Worm (Caenorhabditis elegans) whole organism, mixed stage, embryonic: Measurements from ENCODE around the gene ZK899.7.

ENCODE experiments used
- M03D4.4 ChIP-seq: sonication (generic microtip); optimal IDR thresholded peaks from 2 replicates; lab custom pipeline; 2017; ENCODE audit warnings: mild to moderate bottlenecking, missing genetic modification characterization, missing compliant biosample characterization
- blmp-1 ChIP-seq: fragments of 150-350 bp; optimal IDR thresholded peaks from 2 replicates; lab custom pipeline; 2014; ENCODE audit warnings: missing biosample characterization, missing genetic modification characterization
- ceh-39 ChIP-seq: fragments of 150-350 bp; optimal IDR thresholded peaks from 2 replicates; lab custom pipeline; 2014; ENCODE audit warnings: missing biosample characterization, missing genetic modification characterization
- ceh-83 ChIP-seq: fragments of 200-800 bp; sonication (Bioruptor generic); optimal IDR thresholded peaks from 2 replicates; lab custom pipeline; 2018; ENCODE audit warnings: mild to moderate bottlenecking, missing genetic modification characterization, missing compliant biosample characterization
- ces-1 ChIP-seq: fragments of 150-350 bp; optimal IDR thresholded peaks from 2 replicates; lab custom pipeline; 2014; ENCODE audit warnings: missing biosample characterization, missing genetic modification reagents, missing genetic modification characterization
- cnd-1 ChIP-seq: fragments of 200-800 bp; sonication (Bioruptor generic); optimal IDR thresholded peaks from 2 replicates; lab custom pipeline; 2018; ENCODE audit warnings: mild to moderate bottlenecking, missing genetic modification characterization, missing compliant biosample characterization
- drap-1 ChIP-seq: fragments of 200-800 bp; sonication (Bioruptor generic); optimal IDR thresholded peaks from 3 replicates; lab custom pipeline; 2018; ENCODE audit warnings: mild to moderate bottlenecking, missing genetic modification characterization, missing compliant biosample characterization
- elt-1 ChIP-seq: sonication (generic microtip); optimal IDR thresholded peaks from 2 replicates; lab custom pipeline; 2017; ENCODE audit warnings: missing genetic modification characterization, mild to moderate bottlenecking, missing compliant biosample characterization, antibody characterized with exemption, moderate library complexity, borderline replicate concordance; ENCODE audit not compliant: insufficient read depth
- elt-3 ChIP-seq: fragments of 150-350 bp; optimal IDR thresholded peaks from 2 replicates; lab custom pipeline; 2014; ENCODE audit warnings: missing biosample characterization, missing genetic modification characterization
- flh-1 ChIP-seq: fragments of 200-800 bp; sonication (Bioruptor generic); optimal IDR thresholded peaks from 2 replicates; lab custom pipeline; 2018; ENCODE audit warnings: mild to moderate bottlenecking, missing genetic modification characterization, moderate library complexity, missing compliant biosample characterization
- ham-2 ChIP-seq: fragments of 200-800 bp; sonication (Bioruptor generic); optimal IDR thresholded peaks from 2 replicates; lab custom pipeline; 2018; ENCODE audit warnings: mild to moderate bottlenecking, missing genetic modification characterization, missing compliant biosample characterization
- hlh-1 ChIP-seq: fragments of 150-350 bp; optimal IDR thresholded peaks from 2 replicates; lab custom pipeline; 2014; ENCODE audit warnings: missing biosample characterization, missing genetic modification reagents, missing genetic modification characterization
- lin-13 ChIP-seq: fragments of 150-350 bp; optimal IDR thresholded peaks from 2 replicates; lab custom pipeline; 2014; ENCODE audit warnings: missing biosample characterization, missing genetic modification characterization
- lin-32 ChIP-seq: fragments of 200-800 bp; sonication (Bioruptor generic); optimal IDR thresholded peaks from 2 replicates; lab custom pipeline; 2018; ENCODE audit warnings: mild to moderate bottlenecking, missing genetic modification characterization, missing compliant biosample characterization
- lsy-2 ChIP-seq: fragments of 150-350 bp; optimal IDR thresholded peaks from 2 replicates; lab custom pipeline; 2014; ENCODE audit warnings: missing biosample characterization, missing genetic modification characterization
- mab-5 ChIP-seq: fragments of 150-350 bp; optimal IDR thresholded peaks from 2 replicates; lab custom pipeline; 2014; ENCODE audit warnings: missing biosample characterization, missing genetic modification characterization
- mep-1 ChIP-seq: fragments of 150-350 bp; optimal IDR thresholded peaks from 2 replicates; lab custom pipeline; 2017; ENCODE audit warnings: missing biosample characterization, missing genetic modification reagents, missing genetic modification characterization, inconsistent platforms
- mls-2 ChIP-seq: sonication (generic microtip); optimal IDR thresholded peaks from 2 replicates; lab custom pipeline; 2016; ENCODE audit warnings: mild to moderate bottlenecking, missing genetic modification characterization, moderate library complexity, missing compliant biosample characterization
- nhr-12 ChIP-seq: fragments of 150-350 bp; optimal IDR thresholded peaks from 2 replicates; lab custom pipeline; 2014; ENCODE audit warnings: missing biosample characterization, missing genetic modification characterization
- nhr-2 ChIP-seq: fragments of 150-350 bp; optimal IDR thresholded peaks from 2 replicates; lab custom pipeline; 2014; ENCODE audit warnings: missing biosample characterization, missing genetic modification characterization
- nhr-237 ChIP-seq: fragments of 150-350 bp; optimal IDR thresholded peaks from 2 replicates; lab custom pipeline; 2014; ENCODE audit warnings: missing biosample characterization, missing genetic modification characterization
- nhr-28 ChIP-seq: fragments of 150-350 bp; optimal IDR thresholded peaks from 2 replicates; lab custom pipeline; 2014; ENCODE audit warnings: missing biosample characterization, missing genetic modification characterization
- nhr-76 ChIP-seq: sonication (generic microtip); optimal IDR thresholded peaks from 2 replicates; lab custom pipeline; 2017; ENCODE audit warnings: missing biosample characterization, missing genetic modification characterization
- pha-4 ChIP-seq: fragments of 150-350 bp; optimal IDR thresholded peaks from 2 replicates; lab custom pipeline; 2018; ENCODE audit warnings: missing biosample characterization, missing genetic modification reagents, missing genetic modification characterization
- snpc-4 ChIP-seq: fragments of 150-350 bp; optimal IDR thresholded peaks from 2 replicates; lab custom pipeline; 2014; ENCODE audit warnings: missing biosample characterization, missing genetic modification characterization
- sptf-1 ChIP-seq: sonication (generic microtip); optimal IDR thresholded peaks from 2 replicates; lab custom pipeline; 2017; ENCODE audit warnings: mild to moderate bottlenecking, missing genetic modification characterization, moderate library complexity, missing compliant biosample characterization
- tbx-8 ChIP-seq: fragments of 200-800 bp; sonication (Bioruptor generic); optimal IDR thresholded peaks from 2 replicates; lab custom pipeline; 2018; ENCODE audit warnings: mild to moderate bottlenecking, missing genetic modification characterization, moderate library complexity, missing compliant biosample characterization
- unc-39 ChIP-seq: fragments of 150-350 bp; optimal IDR thresholded peaks from 2 replicates; lab custom pipeline; 2014; ENCODE audit warnings: missing biosample characterization, missing genetic modification characterization
- unc-62 ChIP-seq: fragments of 150-350 bp; optimal IDR thresholded peaks from 2 replicates; lab custom pipeline; 2014; ENCODE audit warnings: missing biosample characterization, missing genetic modification reagents, missing genetic modification characterization
- zip-8 ChIP-seq: fragments of 150-350 bp; optimal IDR thresholded peaks from 2 replicates; lab custom pipeline; 2014; ENCODE audit warnings: missing biosample characterization, missing genetic modification characterization
- ztf-11 ChIP-seq: fragments of 150-350 bp; optimal IDR thresholded peaks from 2 replicates; lab custom pipeline; 2014; ENCODE audit warnings: missing biosample characterization, missing genetic modification characterization

Gene ZK899.7

DNA sequence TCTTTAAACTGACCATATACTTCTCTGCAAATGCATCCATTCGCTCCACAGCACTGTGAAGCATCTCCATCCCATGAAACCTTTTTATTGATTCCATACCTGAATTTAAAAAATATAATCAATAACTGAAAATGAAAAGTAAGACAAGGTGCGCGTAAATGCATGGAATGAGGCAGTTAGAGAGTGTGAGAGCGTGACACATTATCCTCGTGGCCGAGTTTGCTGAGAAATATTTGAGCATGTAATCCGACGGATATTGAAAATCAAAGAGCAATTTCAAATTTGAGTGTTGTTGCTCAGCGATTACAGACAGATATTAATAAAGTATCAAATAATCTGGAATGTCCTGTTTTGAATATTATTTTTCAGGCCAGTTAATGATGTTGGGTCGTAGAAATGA lies at the start of gene ZK899.7:
ZK899.7 (minus strand) TSS at position 101 of the 400 bp plus-strand sequence.
- TF ChIP-seq mls-2 (tag; lab: Kevin White, UChicago), result no peak
- no peak for TF ChIP-seq nhr-28 (tag; lab: Kevin White, UChicago)
- no peak for TF ChIP-seq drap-1 (GFP tag; lab: Kevin White, UChicago)
- no peak for TF ChIP-seq mep-1
- TF ChIP-seq blmp-1 (tag; lab: Kevin White, UChicago), result no peak
- no peak for TF ChIP-seq mab-5 (tag; lab: Kevin White, UChicago)
- no peak for TF ChIP-seq sptf-1
- no peak for TF ChIP-seq unc-62
- no peak for TF ChIP-seq pha-4 (tag; lab: Kevin White, UChicago)

DNA sequence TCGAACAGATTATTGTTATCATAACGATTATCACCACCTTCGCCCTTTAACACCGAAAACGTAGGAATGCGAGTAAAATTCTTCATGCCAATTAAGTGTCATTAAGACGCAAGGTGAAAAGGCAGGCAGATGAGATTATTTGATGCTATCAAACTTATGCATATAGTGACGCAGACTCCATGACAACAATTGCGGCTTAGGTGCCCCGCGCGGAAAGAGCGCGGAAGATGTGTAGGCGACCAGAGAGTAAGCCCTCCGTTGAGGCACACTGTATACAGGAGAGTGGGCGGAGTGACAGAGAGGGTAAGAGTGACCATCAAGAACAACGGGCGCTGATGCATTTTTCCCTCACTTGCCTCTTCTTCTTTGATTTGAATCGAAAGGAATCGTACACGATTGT lies 45.4 kb upstream of the ZK899.7 start:
- TF ChIP-seq ham-2 (GFP tag; lab: Kevin White, UChicago) (peak; percentile 88), sptf-1 (peak; percentile 23), ces-1 (no peak), zip-8 (no peak), elt-1 (peak; percentile 39), blmp-1 (tag; lab: Kevin White, UChicago) (no peak), unc-62 (no peak), ceh-39 (no peak)
- TF ChIP-seq, all 35 proteins: peak for 3

DNA sequence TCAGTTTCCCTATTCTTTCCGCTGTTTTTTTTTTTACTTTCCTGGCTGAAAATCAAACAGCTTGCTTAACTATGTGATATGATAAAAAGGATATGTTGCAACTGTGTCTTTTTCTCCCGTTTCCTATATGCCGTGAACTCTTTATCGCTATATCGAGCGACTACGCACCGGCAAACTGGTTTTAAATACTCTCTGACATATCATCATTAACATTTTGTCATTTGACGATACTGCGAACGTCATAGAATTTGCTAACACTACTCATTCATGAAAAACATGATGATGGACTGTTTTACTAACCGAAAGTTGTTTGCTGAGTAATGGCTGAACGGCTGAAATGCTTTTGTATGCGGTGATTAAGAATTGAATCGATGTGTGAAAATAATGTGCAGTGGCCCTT lies 42.2 kb upstream of the ZK899.7 start:
- TF ChIP-seq unc-39 (tag; lab: Kevin White, UChicago) (no peak), mab-5 (tag; lab: Kevin White, UChicago) (no peak)

DNA sequence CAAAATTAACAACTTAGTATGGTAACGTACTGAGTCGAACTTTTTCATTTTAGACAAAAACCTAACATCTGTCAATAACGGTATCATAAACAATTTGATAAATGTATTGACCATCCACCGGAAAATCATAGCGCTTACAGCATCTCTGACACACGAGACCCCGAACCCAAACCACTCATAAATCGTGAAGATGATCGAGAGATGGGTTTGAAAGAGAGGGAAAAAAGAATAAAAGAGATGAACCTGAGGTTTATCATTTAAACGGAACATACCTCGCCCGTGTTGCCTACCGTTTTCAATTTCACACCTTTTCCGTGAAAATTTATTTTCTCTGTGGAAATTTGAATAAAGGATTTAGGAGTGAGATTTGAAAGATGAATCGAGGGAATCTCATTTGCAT lies 40.3 kb upstream of the ZK899.7 start:
- no peak for TF ChIP-seq unc-62
- TF ChIP-seq mab-5 (tag; lab: Kevin White, UChicago), result no peak
- TF ChIP-seq nhr-237 (tag; lab: Kevin White, UChicago), result no peak
- no peak for TF ChIP-seq blmp-1 (tag; lab: Kevin White, UChicago)
- TF ChIP-seq unc-39 (tag; lab: Kevin White, UChicago), result no peak
- no peak for TF ChIP-seq ces-1
- TF ChIP-seq lin-13, result no peak
- TF ChIP-seq snpc-4 (tag; lab: Kevin White, UChicago), result no peak
- no peak for TF ChIP-seq tbx-8 (GFP tag; lab: Kevin White, UChicago)
- TF ChIP-seq flh-1, result no peak
- no peak for TF ChIP-seq elt-3 (tag; lab: Kevin White, UChicago)
- TF ChIP-seq ztf-11, result no peak
- TF ChIP-seq ham-2 (GFP tag; lab: Kevin White, UChicago), result no peak

DNA sequence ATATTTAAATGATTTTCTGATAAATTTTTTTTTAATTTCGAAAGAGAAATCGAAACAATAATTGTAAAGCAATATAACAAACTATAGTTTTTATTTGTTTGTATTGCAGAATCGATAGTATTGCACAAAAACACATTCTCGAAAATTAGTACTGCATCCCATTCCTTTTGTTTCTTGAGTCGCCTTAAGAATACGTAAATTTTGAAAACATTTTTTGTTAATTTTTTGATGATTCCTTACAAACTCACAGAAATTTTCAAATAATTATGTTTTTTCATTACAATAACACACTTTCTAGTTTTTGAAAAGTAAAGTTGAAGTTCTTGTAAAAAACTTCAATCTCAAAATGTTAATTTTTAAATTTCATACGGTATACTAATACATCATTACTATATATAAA lies 36.9 kb upstream of the ZK899.7 start:
- TF ChIP-seq nhr-76 (no peak), drap-1 (GFP tag; lab: Kevin White, UChicago) (no peak), mab-5 (tag; lab: Kevin White, UChicago) (no peak), M03D4.4 (tag; lab: Kevin White, UChicago) (no peak), nhr-2 (tag; lab: Kevin White, UChicago) (no peak), cnd-1 (tag; lab: Kevin White, UChicago) (no peak), zip-8 (no peak), hlh-1 (no peak), elt-1 (no peak), flh-1 (no peak), lin-13 (no peak), lsy-2 (tag; lab: Kevin White, UChicago) (no peak)

DNA sequence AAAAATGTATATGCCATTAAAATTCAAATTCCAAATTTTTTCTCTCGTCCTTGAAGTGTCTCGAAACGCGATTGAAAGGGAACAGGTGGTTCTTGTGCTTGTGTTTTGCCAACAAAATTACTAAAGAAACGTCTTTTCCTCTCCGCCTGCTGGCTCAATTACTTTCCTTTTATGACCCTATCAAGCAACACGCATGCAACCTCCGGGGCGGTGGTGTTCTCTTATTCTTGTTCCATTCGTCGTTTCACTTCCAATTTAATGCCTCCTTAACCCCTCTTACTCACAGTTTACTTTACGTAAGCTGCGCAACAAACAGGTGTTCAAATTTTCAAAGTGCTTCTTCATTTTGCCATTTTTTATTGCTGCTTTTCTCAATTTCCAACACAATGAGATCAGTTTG lies 34.5 kb upstream of the ZK899.7 start:
- TF ChIP-seq ztf-11 (no peak), nhr-237 (tag; lab: Kevin White, UChicago) (no peak), elt-3 (tag; lab: Kevin White, UChicago) (no peak), snpc-4 (tag; lab: Kevin White, UChicago) (no peak)

DNA sequence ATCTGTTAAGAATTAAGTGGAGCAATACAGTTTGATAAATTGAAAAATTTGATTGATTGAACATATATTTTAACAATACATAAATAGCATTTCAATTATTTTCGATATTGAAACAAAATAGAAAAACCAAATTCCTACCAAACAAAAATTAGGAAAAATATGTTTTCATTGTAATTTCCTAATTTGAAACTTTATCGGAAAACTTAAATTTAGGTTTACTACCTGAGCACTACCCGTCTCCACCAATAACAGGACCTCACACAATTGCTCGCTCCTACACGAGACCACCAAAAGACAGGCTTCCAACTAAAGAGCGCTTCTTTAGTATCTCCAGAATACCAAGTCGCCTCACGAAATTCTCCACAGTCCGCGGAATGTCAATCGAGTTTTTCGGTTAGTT lies 27.5 kb upstream of the ZK899.7 start:
- no peak for TF ChIP-seq ceh-83 (GFP tag; lab: Kevin White, UChicago)
- TF ChIP-seq lin-13, result no peak
- TF ChIP-seq nhr-28 (tag; lab: Kevin White, UChicago), result no peak
- no peak for TF ChIP-seq ztf-11
- TF ChIP-seq blmp-1 (tag; lab: Kevin White, UChicago), result no peak
- no peak for TF ChIP-seq nhr-12 (tag; lab: Kevin White, UChicago)
- TF ChIP-seq lin-32 (GFP tag; lab: Kevin White, UChicago), result no peak
- no peak for TF ChIP-seq ham-2 (GFP tag; lab: Kevin White, UChicago)
- no peak for TF ChIP-seq cnd-1 (tag; lab: Kevin White, UChicago)
- no peak for TF ChIP-seq elt-1
- TF ChIP-seq tbx-8 (GFP tag; lab: Kevin White, UChicago), result no peak
